Fruit fly (Drosophila melanogaster) whole organism, embryonic: Measurements from ENCODE around the gene Dpp10.

Source experiments
- CG10321 ChIP-seq: fragments of 200-800 bp; sonication (Bioruptor generic); IDR thresholded peaks from 2 replicates; pipeline ENCODE4 v1.3.6; 2022; ENCODE audit warnings: missing biosample characterization, missing genetic modification characterization
- CG10543 ChIP-seq: fragments of 200-800 bp; sonication (Bioruptor generic); optimal IDR thresholded peaks from 3 replicates; lab custom pipeline; 2017; ENCODE audit warnings: missing biosample characterization, mild to moderate bottlenecking, missing genetic modification characterization, moderate library complexity
- CG11093 ChIP-seq: fragments of 200-800 bp; sonication (Bioruptor generic); IDR thresholded peaks from 3 replicates; pipeline ENCODE4 v1.3.6; 2022; ENCODE audit warnings: missing biosample characterization, missing genetic modification characterization
- CG11247 ChIP-seq: fragments of 200-800 bp; sonication (Bioruptor generic); IDR thresholded peaks from 2 replicates; pipeline ENCODE4 v1.3.6; 2022; ENCODE audit warnings: missing biosample characterization, missing genetic modification characterization
- CG15073 ChIP-seq: fragments of 200-800 bp; sonication (Bioruptor generic); optimal IDR thresholded peaks from 2 replicates; lab custom pipeline; 2016; ENCODE audit warnings: missing biosample characterization, missing genetic modification characterization
- CG15601 ChIP-seq: fragments of 200-800 bp; sonication (Bioruptor generic); optimal IDR thresholded peaks from 3 replicates; lab custom pipeline; 2019; ENCODE audit warnings: missing biosample characterization, mild to moderate bottlenecking, missing genetic modification characterization, moderate library complexity
- CG17359 ChIP-seq: fragments of 200-800 bp; sonication (Bioruptor generic); optimal IDR thresholded peaks from 3 replicates; lab custom pipeline; 2018; ENCODE audit warnings: missing biosample characterization, mild to moderate bottlenecking, missing genetic modification characterization, moderate library complexity
- CG18476 ChIP-seq: fragments of 200-800 bp; sonication (Bioruptor generic); optimal IDR thresholded peaks from 2 replicates; lab custom pipeline; 2016; ENCODE audit warnings: missing biosample characterization, mild to moderate bottlenecking, missing genetic modification characterization
- CG2202 ChIP-seq: fragments of 200-800 bp; sonication (Bioruptor generic); optimal IDR thresholded peaks from 2 replicates; lab custom pipeline; 2018; ENCODE audit warnings: missing biosample characterization, mild to moderate bottlenecking, missing genetic modification characterization
- CG2889 ChIP-seq: fragments of 200-800 bp; sonication (Bioruptor generic); IDR thresholded peaks from 3 replicates; pipeline ENCODE4 v1.3.6; 2022; ENCODE audit warnings: missing biosample characterization, missing genetic modification characterization
- CG30403 ChIP-seq: fragments of 200-800 bp; sonication (Bioruptor generic); optimal IDR thresholded peaks from 3 replicates; lab custom pipeline; 2016; ENCODE audit warnings: missing biosample characterization, missing genetic modification characterization
- CG31224 ChIP-seq: fragments of 200-800 bp; sonication (Bioruptor generic); IDR thresholded peaks from 2 replicates; pipeline ENCODE4 v1.3.6; 2022; ENCODE audit warnings: missing biosample characterization, missing genetic modification characterization
- CG31365 ChIP-seq: fragments of 200-800 bp; sonication (Bioruptor generic); optimal IDR thresholded peaks from 2 replicates; lab custom pipeline; 2018; ENCODE audit warnings: missing biosample characterization, mild to moderate bottlenecking, missing genetic modification characterization
- CG31441 ChIP-seq: fragments of 200-800 bp; sonication (Bioruptor generic); IDR thresholded peaks from 2 replicates; pipeline ENCODE4 v1.3.6; 2022; ENCODE audit warnings: missing biosample characterization, missing genetic modification characterization
- CG33557 ChIP-seq: fragments of 200-800 bp; sonication (Bioruptor generic); optimal IDR thresholded peaks from 2 replicates; lab custom pipeline; 2019; ENCODE audit warnings: missing biosample characterization, mild to moderate bottlenecking, missing genetic modification characterization, moderate library complexity
- CG4360 ChIP-seq: fragments of 200-800 bp; sonication (Bioruptor generic); IDR thresholded peaks from 2 replicates; pipeline ENCODE4 v1.3.6; 2022; ENCODE audit warnings: missing biosample characterization, missing genetic modification characterization
- CG6683 ChIP-seq: fragments of 200-800 bp; sonication (Bioruptor generic); optimal IDR thresholded peaks from 2 replicates; lab custom pipeline; 2017; ENCODE audit warnings: missing biosample characterization, mild to moderate bottlenecking, missing genetic modification characterization, missing genetic modification reagents
- CG6854 ChIP-seq: fragments of 200-800 bp; sonication (Bioruptor generic); optimal IDR thresholded peaks from 3 replicates; lab custom pipeline; 2017; ENCODE audit warnings: missing biosample characterization, mild to moderate bottlenecking, missing genetic modification characterization
- CG7928 ChIP-seq: fragments of 200-800 bp; sonication (Bioruptor generic); optimal IDR thresholded peaks from 2 replicates; lab custom pipeline; 2017; ENCODE audit warnings: missing biosample characterization, mild to moderate bottlenecking, missing genetic modification characterization
- CG8089 ChIP-seq: fragments of 200-800 bp; sonication (Bioruptor generic); optimal IDR thresholded peaks from 3 replicates; lab custom pipeline; 2016; ENCODE audit warnings: missing biosample characterization, missing genetic modification characterization
- CG9817 ChIP-seq: fragments of 200-800 bp; sonication (Bioruptor generic); optimal IDR thresholded peaks from 2 replicates; lab custom pipeline; 2018; ENCODE audit warnings: missing biosample characterization, mild to moderate bottlenecking, missing genetic modification characterization, moderate library complexity
- CHES-1-like ChIP-seq: fragments of 200-800 bp; sonication (Bioruptor generic); optimal IDR thresholded peaks from 2 replicates; lab custom pipeline; 2016; ENCODE audit warnings: missing biosample characterization, missing genetic modification characterization
- CrebB ChIP-seq: fragments of 200-800 bp; sonication (Bioruptor generic); optimal IDR thresholded peaks from 3 replicates; lab custom pipeline; 2018; ENCODE audit warnings: missing biosample characterization, mild to moderate bottlenecking, missing genetic modification characterization
- Dbx ChIP-seq: fragments of 200-800 bp; sonication (Bioruptor generic); IDR thresholded peaks from 3 replicates; pipeline ENCODE4 v1.3.6; 2022; ENCODE audit warnings: missing biosample characterization, missing genetic modification characterization
- Deaf1 ChIP-seq: fragments of 200-800 bp; optimal IDR thresholded peaks from 3 replicates; lab custom pipeline; 2019; ENCODE audit warnings: missing biosample characterization, mild to moderate bottlenecking, missing genetic modification characterization, moderate library complexity
- ERR ChIP-seq: fragments of 200-800 bp; sonication (Bioruptor generic); optimal IDR thresholded peaks from 2 replicates; lab custom pipeline; 2016; ENCODE audit warnings: missing biosample characterization, missing genetic modification characterization
- Elba2 ChIP-seq: fragments of 200-800 bp; sonication (Bioruptor generic); optimal IDR thresholded peaks from 3 replicates; lab custom pipeline; 2016; ENCODE audit warnings: missing biosample characterization, missing genetic modification characterization
- GATAe ChIP-seq: fragments of 200-800 bp; sonication (Bioruptor generic); conservative IDR thresholded peaks from 2 replicates; pipeline ENCODE4 v1.3.6; 2022; ENCODE audit warnings: missing biosample characterization, missing genetic modification characterization
- Gsc ChIP-seq: fragments of 200-800 bp; sonication (Bioruptor generic); IDR thresholded peaks from 2 replicates; pipeline ENCODE4 v1.3.6; 2022; ENCODE audit warnings: missing biosample characterization, missing genetic modification characterization
- HLH3B ChIP-seq: fragments of 200-800 bp; sonication (Bioruptor generic); IDR thresholded peaks from 2 replicates; pipeline ENCODE4 v1.3.6; 2022; ENCODE audit warnings: missing biosample characterization, missing genetic modification characterization
- Hr51 ChIP-seq, 2 experiments: fragments of 200-800 bp; sonication (Bioruptor generic); optimal IDR thresholded peaks; 2 replicates in 1 of 2; 3 replicates in 1 of 2; lab custom pipeline; 2016 to 2018; ENCODE audit warnings: missing biosample characterization in 2 of 2, missing genetic modification characterization in 2 of 2, mild to moderate bottlenecking in 1 of 2, moderate library complexity in 1 of 2
- Max ChIP-seq: fragments of 200-800 bp; sonication (Bioruptor generic); optimal IDR thresholded peaks from 2 replicates; lab custom pipeline; 2016; ENCODE audit warnings: missing biosample characterization, mild to moderate bottlenecking, missing genetic modification characterization
- Mrtf ChIP-seq: fragments of 200-800 bp; sonication (Bioruptor generic); IDR thresholded peaks from 3 replicates; pipeline ENCODE4 v1.3.6; 2022; ENCODE audit warnings: missing biosample characterization, missing genetic modification characterization
- Myb ChIP-seq: fragments of 200-800 bp; sonication (Bioruptor generic); optimal IDR thresholded peaks from 2 replicates; lab custom pipeline; 2016; ENCODE audit warnings: missing biosample characterization, missing genetic modification characterization
- NC2α ChIP-seq: fragments of 200-800 bp; sonication (Bioruptor generic); optimal IDR thresholded peaks from 2 replicates; lab custom pipeline; 2016; ENCODE audit warnings: missing biosample characterization, missing genetic modification characterization
- NK7.1 ChIP-seq: fragments of 200-800 bp; sonication (Bioruptor generic); optimal IDR thresholded peaks from 3 replicates; lab custom pipeline; 2016; ENCODE audit warnings: missing biosample characterization, missing genetic modification characterization
- bbx ChIP-seq: fragments of 200-800 bp; sonication (Bioruptor generic); IDR thresholded peaks from 2 replicates; pipeline ENCODE4 v1.3.6; 2022; ENCODE audit warnings: missing biosample characterization, missing genetic modification characterization; ENCODE audit not compliant: partially characterized antibody
- en ChIP-seq: fragments of 200-800 bp; sonication (Bioruptor generic); optimal IDR thresholded peaks from 2 replicates; lab custom pipeline; 2016; ENCODE audit warnings: missing biosample characterization, missing genetic modification characterization
- eyg ChIP-seq: fragments of 200-800 bp; sonication (Bioruptor generic); optimal IDR thresholded peaks from 3 replicates; lab custom pipeline; 2016; ENCODE audit warnings: missing biosample characterization, missing genetic modification characterization
- gsb ChIP-seq: fragments of 200-800 bp; sonication (Bioruptor generic); IDR thresholded peaks from 2 replicates; pipeline ENCODE4 v1.3.6; 2022; ENCODE audit warnings: missing biosample characterization, missing genetic modification characterization
- jumu ChIP-seq: fragments of 200-800 bp; sonication (Bioruptor generic); optimal IDR thresholded peaks from 3 replicates; lab custom pipeline; 2016; ENCODE audit warnings: missing biosample characterization, missing genetic modification characterization
- kni ChIP-seq: fragments of 200-800 bp; sonication (Bioruptor generic); optimal IDR thresholded peaks from 3 replicates; lab custom pipeline; 2017; ENCODE audit warnings: mild to moderate bottlenecking, missing biosample characterization, missing genetic modification reagents, missing genetic modification characterization
- oc ChIP-seq: fragments of 200-800 bp; sonication (Bioruptor generic); optimal IDR thresholded peaks from 2 replicates; lab custom pipeline; 2018; ENCODE audit warnings: missing biosample characterization, mild to moderate bottlenecking, missing genetic modification characterization, moderate library complexity
- pb ChIP-seq: fragments of 200-800 bp; sonication (Bioruptor generic); optimal IDR thresholded peaks from 3 replicates; lab custom pipeline; 2016; ENCODE audit warnings: missing biosample characterization, missing genetic modification characterization
- slp2 ChIP-seq: fragments of 200-800 bp; sonication (Bioruptor generic); optimal IDR thresholded peaks from 2 replicates; lab custom pipeline; 2016; ENCODE audit warnings: missing biosample characterization, missing genetic modification characterization
- ttk ChIP-seq: fragments of 200-800 bp; sonication (Bioruptor generic); IDR thresholded peaks from 2 replicates; pipeline ENCODE4 v2.1.2; 2022; ENCODE audit warnings: missing biosample characterization, missing genetic modification characterization
- unc-4 ChIP-seq: fragments of 200-800 bp; sonication (Bioruptor generic); IDR thresholded peaks from 2 replicates; pipeline ENCODE4 v1.3.6; 2022; ENCODE audit warnings: missing biosample characterization, missing genetic modification characterization; ENCODE audit not compliant: partially characterized antibody
- usp ChIP-seq: fragments of >200 bp; optimal IDR thresholded peaks from 2 replicates; lab custom pipeline; 2017; ENCODE audit warnings: missing biosample characterization, missing genetic modification characterization
- zf30C ChIP-seq: fragments of 200-800 bp; sonication (Bioruptor generic); optimal IDR thresholded peaks from 3 replicates; lab custom pipeline; 2018; ENCODE audit warnings: missing biosample characterization, mild to moderate bottlenecking, missing genetic modification characterization

Gene Dpp10

DNA sequence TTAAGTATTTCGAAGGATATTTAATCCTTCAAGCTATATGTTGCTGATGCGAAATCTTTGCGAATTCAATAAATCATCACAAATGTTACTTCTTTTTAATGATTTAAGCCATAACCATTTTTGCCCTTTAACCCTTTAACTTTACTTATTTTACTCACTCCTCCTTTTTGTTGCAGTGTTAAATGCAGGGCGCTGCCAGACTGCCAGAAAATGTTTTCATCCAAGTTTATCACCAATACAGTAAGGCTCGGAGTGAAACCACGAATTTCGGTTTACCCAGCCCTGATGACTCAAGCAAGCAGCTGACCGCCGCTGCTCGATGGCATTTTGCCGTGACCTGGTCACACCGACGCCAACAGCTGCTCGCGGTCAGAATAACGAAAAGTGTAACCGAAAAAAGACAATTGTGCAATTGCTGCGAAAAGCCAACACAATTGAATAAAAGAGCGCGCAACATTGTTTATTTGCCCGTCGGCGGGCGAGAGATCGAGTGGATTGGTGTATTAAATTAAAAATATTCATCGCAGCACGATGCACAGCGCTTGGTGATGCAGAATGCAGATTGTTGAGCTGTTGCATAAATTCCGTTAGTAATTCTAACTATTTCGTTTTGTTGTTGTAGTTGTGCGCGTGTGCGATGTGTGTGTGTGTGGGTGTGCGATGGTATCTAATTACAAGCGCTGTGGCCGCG lies 10.0 kb upstream of the Dpp10 start, which contains the start of gene CG11050 (continued):
- peak; percentile 81 for TF ChIP-seq en
- TF ChIP-seq jumu (GFP tag; lab: Kevin White, UChicago): peak; percentile 80
- peak; percentile 86 for TF ChIP-seq CHES-1-like (GFP tag; lab: Kevin White, UChicago)
- peak; percentile 32 for TF ChIP-seq CG33557
- TF ChIP-seq Elba2 (GFP tag; lab: Kevin White, UChicago): peak; percentile 62
- peak; percentile 54 for TF ChIP-seq CG10321 (GFP tag; lab: Robert Waterston, UW)
- peak; percentile 86 for TF ChIP-seq CG30403 (GFP tag; lab: Kevin White, UChicago)
- TF ChIP-seq gsb (GFP tag; lab: Robert Waterston, UW): peak; percentile 55; the same call in 1 of the 2 replicates
- TF ChIP-seq GATAe (GFP tag; lab: Robert Waterston, UW): no peak
- TF ChIP-seq CG11247 (GFP tag; lab: Robert Waterston, UW): peak; percentile 44; the same call in 1 of the 2 replicates
- peak; percentile 67 for TF ChIP-seq HLH3B (GFP tag; lab: Robert Waterston, UW)
- TF ChIP-seq NC2α (GFP tag; lab: Kevin White, UChicago): peak; percentile 56
- no peak for TF ChIP-seq CG10543 (GFP tag; lab: Kevin White, UChicago)
- peak; percentile 74 for TF ChIP-seq eyg
- TF ChIP-seq Myb (GFP tag; lab: Kevin White, UChicago): peak; percentile 89
- TF ChIP-seq CG17359 (tag; lab: Kevin White, UChicago): peak; percentile 73
- peak; percentile 64 for TF ChIP-seq CG31224 (GFP tag; lab: Robert Waterston, UW)
- TF ChIP-seq slp2: peak; percentile 69
- TF ChIP-seq NK7.1 (GFP tag; lab: Kevin White, UChicago): peak; percentile 77
- TF ChIP-seq Hr51 (GFP tag; optimal IDR thresholded peaks at IDR 0.05; lab: Kevin White, UChicago): peak; percentile 81 to 87
- peak; percentile 64 for TF ChIP-seq CrebB (tag; lab: Kevin White, UChicago)
- peak; percentile 63; the same call in 1 of the 2 replicates for TF ChIP-seq bbx (GFP tag; lab: Robert Waterston, UW)
- TF ChIP-seq kni (GFP tag; lab: Kevin White, UChicago): no peak
- TF ChIP-seq Max (GFP tag; lab: Kevin White, UChicago): peak; percentile 83
- TF ChIP-seq zf30C (GFP tag; lab: Kevin White, UChicago): peak; percentile 99
- TF ChIP-seq ERR: peak; percentile 89
- peak; percentile 35 for TF ChIP-seq CG2202 (tag; lab: Kevin White, UChicago)
- peak; percentile 99 for TF ChIP-seq CG7928
- TF ChIP-seq unc-4 (GFP tag; lab: Robert Waterston, UW): peak; percentile 48; the same call in 1 of the 2 replicates
- peak; percentile 88 for TF ChIP-seq Dbx (GFP tag; lab: Robert Waterston, UW)
- TF ChIP-seq CG4360: peak; percentile 13; the same call in 1 of the 2 replicates
- TF ChIP-seq oc (tag; lab: Kevin White, UChicago): peak; percentile 58
- peak; percentile 1 for TF ChIP-seq CG6854 (GFP tag; lab: Kevin White, UChicago)
- peak; percentile 59 for TF ChIP-seq pb
- peak; percentile 76 for TF ChIP-seq CG8089 (GFP tag; lab: Kevin White, UChicago)
- peak; percentile 58 for TF ChIP-seq CG15073
- TF ChIP-seq Gsc (GFP tag; lab: Robert Waterston, UW): no peak
- TF ChIP-seq CG2889 (GFP tag; lab: Robert Waterston, UW): 0 out of 3 replicates have a peak, but pooled peaks have one; percentile 36
- TF ChIP-seq ttk (GFP tag; lab: Robert Waterston, UW): peak; percentile 67
- peak; percentile 66; the same call in 2 of the 3 replicates for TF ChIP-seq Mrtf (GFP tag; lab: Robert Waterston, UW)
- TF ChIP-seq CG15601 (tag; lab: Kevin White, UChicago): peak; percentile 72
- TF ChIP-seq CG6683 (GFP tag; lab: Kevin White, UChicago): peak; percentile 16
- TF ChIP-seq CG31365 (tag; lab: Kevin White, UChicago): peak; percentile 65
- TF ChIP-seq CG11093 (GFP tag; lab: Robert Waterston, UW): 0 out of 3 replicates have a peak, but pooled peaks have one; percentile 29
- TF ChIP-seq CG18476 (GFP tag; lab: Kevin White, UChicago): peak; percentile 63
- TF ChIP-seq CG9817: peak; percentile 63
- peak; percentile 41 for TF ChIP-seq Deaf1 (tag; lab: Kevin White, UChicago)
- TF ChIP-seq CG31441 (GFP tag; lab: Robert Waterston, UW): peak; percentile 72
- no peak for TF ChIP-seq usp (GFP tag; lab: Kevin White, UChicago)
